Worm (Caenorhabditis elegans) whole organism, L4 larva: ENCODE data around the gene vrk-1.

Source experiments
- D1046.2 ChIP-seq: fragments of 200-800 bp; sonication (Bioruptor generic); IDR thresholded peaks from 2 replicates; pipeline ENCODE4 v1.3.6; 2022; ENCODE audit warnings: missing genetic modification characterization, missing compliant biosample characterization
- F49E8.2 ChIP-seq: sonication (generic microtip); optimal IDR thresholded peaks from 2 replicates; lab custom pipeline; 2016; ENCODE audit warnings: missing compliant biosample characterization, mild to moderate bottlenecking, missing genetic modification characterization, borderline replicate concordance
- T20F7.1 ChIP-seq: fragments of 200-800 bp; sonication (Bioruptor generic); optimal IDR thresholded peaks from 2 replicates; lab custom pipeline; 2018; ENCODE audit warnings: mild to moderate bottlenecking, missing genetic modification characterization, missing compliant biosample characterization
- Y105C5A.15 ChIP-seq: fragments of 200-800 bp; sonication (Bioruptor generic); IDR thresholded peaks from 2 replicates; pipeline ENCODE4 v1.3.6; 2022; ENCODE audit warnings: missing genetic modification characterization, missing compliant biosample characterization
- Y5F2A.4 ChIP-seq: fragments of 200-800 bp; sonication (Bioruptor generic); optimal IDR thresholded peaks from 2 replicates; lab custom pipeline; 2018; ENCODE audit warnings: mild to moderate bottlenecking, missing genetic modification characterization, missing compliant biosample characterization
- aha-1 ChIP-seq: fragments of 150-350 bp; peaks from one replicate; lab custom pipeline; 2014; ENCODE audit warnings: missing biosample characterization, missing genetic modification characterization
- ama-1 ChIP-seq: fragments of 150-350 bp; optimal IDR thresholded peaks from 2 replicates; lab custom pipeline; 2014; ENCODE audit warnings: inconsistent platforms, mixed read lengths
- arid-1 ChIP-seq: fragments of 200-800 bp; sonication (Bioruptor generic); conservative IDR thresholded peaks from 2 replicates; pipeline ENCODE4 v1.3.6; 2022; ENCODE audit warnings: missing genetic modification reagents, missing genetic modification characterization, missing compliant biosample characterization
- ceh-82 ChIP-seq: sonication (generic microtip); optimal IDR thresholded peaks from 2 replicates; lab custom pipeline; 2017; ENCODE audit warnings: missing biosample characterization, missing genetic modification characterization
- daf-16 ChIP-seq, 3 experiments: sonication (generic microtip); optimal IDR thresholded peaks; 2 replicates each; lab custom pipeline; 2016 to 2017; ENCODE audit warnings: missing genetic modification characterization in 3 of 3, missing genetic modification reagents in 3 of 3, mild to moderate bottlenecking in 2 of 3, missing compliant biosample characterization in 2 of 3, missing biosample characterization in 1 of 3, moderate library complexity in 1 of 3
- dmd-9 ChIP-seq: fragments of 200-800 bp; sonication (Bioruptor generic); IDR thresholded peaks from 2 replicates; pipeline ENCODE4 v1.3.6; 2022; ENCODE audit warnings: missing genetic modification reagents, missing genetic modification characterization, missing compliant biosample characterization
- dve-1 ChIP-seq: sonication (generic microtip); optimal IDR thresholded peaks from 2 replicates; lab custom pipeline; 2017; ENCODE audit warnings: antibody characterized with exemption, mild to moderate bottlenecking, missing genetic modification characterization, missing compliant biosample characterization; ENCODE audit not compliant: insufficient read depth
- egl-27 ChIP-seq: sonication (generic microtip); optimal IDR thresholded peaks from 3 replicates; lab custom pipeline; 2017; ENCODE audit warnings: missing biosample characterization, missing genetic modification reagents, missing genetic modification characterization
- fos-1 ChIP-seq: fragments of 150-350 bp; optimal IDR thresholded peaks from 2 replicates; lab custom pipeline; 2014; ENCODE audit warnings: missing biosample characterization, missing genetic modification characterization
- hif-1 ChIP-seq, 2 experiments: sonication (generic microtip); optimal IDR thresholded peaks; 2 replicates each; lab custom pipeline; 2016 to 2017; ENCODE audit warnings: missing compliant biosample characterization in 2 of 2, missing genetic modification characterization in 2 of 2, missing genetic modification reagents in 2 of 2, missing genotype in 2 of 2, mild to moderate bottlenecking in 1 of 2
- hlh-11 ChIP-seq: fragments of 200-800 bp; sonication (Bioruptor generic); optimal IDR thresholded peaks from 2 replicates; lab custom pipeline; 2018; ENCODE audit warnings: mild to moderate bottlenecking, missing genetic modification characterization, missing compliant biosample characterization
- hlh-30 ChIP-seq: sonication (generic microtip); optimal IDR thresholded peaks from 2 replicates; lab custom pipeline; 2017; ENCODE audit warnings: antibody characterized with exemption, mild to moderate bottlenecking, missing genetic modification characterization, missing compliant biosample characterization; ENCODE audit not compliant: insufficient read depth
- lin-15B ChIP-seq: fragments of 150-350 bp; sonication (generic microtip); optimal IDR thresholded peaks from 3 replicates; lab custom pipeline; 2014; ENCODE audit warnings: missing biosample characterization, missing genetic modification characterization
- lir-3 ChIP-seq: sonication (generic microtip); optimal IDR thresholded peaks from 2 replicates; lab custom pipeline; 2016; ENCODE audit warnings: mild to moderate bottlenecking, missing genetic modification characterization, missing compliant biosample characterization
- mep-1 ChIP-seq: fragments of 150-350 bp; sonication (generic microtip); optimal IDR thresholded peaks from 3 replicates; lab custom pipeline; 2014; ENCODE audit warnings: missing biosample characterization, missing genetic modification characterization
- nhr-10 ChIP-seq: fragments of 150-350 bp; optimal IDR thresholded peaks from 2 replicates; lab custom pipeline; 2014; ENCODE audit warnings: missing biosample characterization, missing genetic modification characterization
- nhr-11 ChIP-seq: fragments of 150-350 bp; optimal IDR thresholded peaks from 2 replicates; lab custom pipeline; 2014; ENCODE audit warnings: missing biosample characterization, missing genetic modification characterization
- nhr-111 ChIP-seq: fragments of 200-800 bp; sonication (Bioruptor generic); optimal IDR thresholded peaks from 2 replicates; lab custom pipeline; 2018; ENCODE audit warnings: mild to moderate bottlenecking, missing genetic modification characterization, missing compliant biosample characterization
- nhr-28 ChIP-seq: fragments of 150-350 bp; optimal IDR thresholded peaks from 2 replicates; lab custom pipeline; 2014; ENCODE audit warnings: missing biosample characterization, missing genetic modification characterization
- nhr-6 ChIP-seq: fragments of 150-350 bp; optimal IDR thresholded peaks from 2 replicates; lab custom pipeline; 2014; ENCODE audit warnings: missing biosample characterization, missing genetic modification characterization
- pha-4 ChIP-seq, 2 experiments: fragments of 150-350 bp in 1 of 2; fragments of 200-800 bp in 1 of 2; sonication (Bioruptor generic) in 1 of 2; IDR thresholded peaks in 1 of 2; optimal IDR thresholded peaks in 1 of 2; 2 replicates each; pipeline versions ENCODE4 v1.3.6 to Lab custom; 2014 to 2022; ENCODE audit warnings: missing genetic modification characterization in 2 of 2, missing genetic modification reagents in 2 of 2, missing biosample characterization in 1 of 2, missing compliant biosample characterization in 1 of 2
- pqm-1 ChIP-seq: sonication (generic microtip); optimal IDR thresholded peaks from 2 replicates; lab custom pipeline; 2017; ENCODE audit warnings: missing biosample characterization, missing genetic modification characterization
- saeg-2 ChIP-seq: fragments of 200-800 bp; sonication (Bioruptor generic); IDR thresholded peaks from 2 replicates; pipeline ENCODE4 v1.3.6; 2022; ENCODE audit warnings: missing genetic modification reagents, missing genetic modification characterization, missing compliant biosample characterization
- set-16 ChIP-seq: fragments of 200-800 bp; sonication (Bioruptor generic); IDR thresholded peaks from 2 replicates; pipeline ENCODE4 v1.3.6; 2022; ENCODE audit warnings: missing genetic modification reagents, missing genetic modification characterization, missing compliant biosample characterization
- skn-1 ChIP-seq: fragments of 150-350 bp; optimal IDR thresholded peaks from 2 replicates; lab custom pipeline; 2014; ENCODE audit warnings: missing biosample characterization, missing genetic modification characterization
- spr-3 ChIP-seq: fragments of 200-800 bp; sonication (Bioruptor generic); optimal IDR thresholded peaks from 2 replicates; lab custom pipeline; 2018; ENCODE audit warnings: mild to moderate bottlenecking, missing genetic modification characterization, missing compliant biosample characterization
- tag-97 ChIP-seq: fragments of 200-800 bp; sonication (Bioruptor generic); IDR thresholded peaks from 2 replicates; pipeline ENCODE4 v1.3.6; 2022; ENCODE audit warnings: missing genetic modification characterization, missing compliant biosample characterization
- unc-130 ChIP-seq: sonication (generic microtip); optimal IDR thresholded peaks from 2 replicates; lab custom pipeline; 2016; ENCODE audit warnings: missing genetic modification reagents, missing genetic modification characterization, missing compliant biosample characterization
- unc-62 ChIP-seq, 3 experiments: fragments of 150-350 bp in 1 of 3; sonication (generic microtip); optimal IDR thresholded peaks in 2 of 3; peaks in 1 of 3; 1 replicate in 1 of 3; 2 replicates in 2 of 3; lab custom pipeline; 2014 to 2017; ENCODE audit warnings: missing biosample characterization in 3 of 3, missing genetic modification characterization in 3 of 3, missing genetic modification reagents in 3 of 3, missing genotype in 1 of 3
- vab-7 ChIP-seq: fragments of 200-800 bp; sonication (Bioruptor generic); IDR thresholded peaks from 2 replicates; pipeline ENCODE4 v1.3.6; 2022; ENCODE audit warnings: missing genetic modification reagents, missing genetic modification characterization, missing compliant biosample characterization
- zfp-3 ChIP-seq: fragments of 200-800 bp; sonication (Bioruptor generic); conservative IDR thresholded peaks from 2 replicates; pipeline ENCODE4 v1.3.6; 2022; ENCODE audit warnings: missing genetic modification reagents, missing genetic modification characterization, missing compliant biosample characterization
- zip-11 ChIP-seq: fragments of 200-800 bp; sonication (Bioruptor generic); IDR thresholded peaks from 2 replicates; pipeline ENCODE4 v1.3.6; 2022; ENCODE audit warnings: missing genetic modification characterization, missing compliant biosample characterization
- ztf-11 ChIP-seq: fragments of 150-350 bp; optimal IDR thresholded peaks from 2 replicates; lab custom pipeline; 2014; ENCODE audit warnings: missing biosample characterization, missing genetic modification characterization
- ztf-7 ChIP-seq: fragments of 150-350 bp; optimal IDR thresholded peaks from 2 replicates; lab custom pipeline; 2014; ENCODE audit warnings: missing biosample characterization, missing genetic modification characterization

Gene vrk-1

ce11 chrII:5899080-5899479, 22.7 kb upstream of the vrk-1 start:
- TF ChIP-seq dve-1 (tag; lab: Kevin White, UChicago) (peak; percentile 15), spr-3 (GFP tag; lab: Kevin White, UChicago) (no peak), tag-97 (GFP tag; lab: Robert Waterston, UW) (no peak), arid-1 (GFP tag; lab: Robert Waterston, UW) (no peak), set-16 (peak; percentile 37; the same call in 1 of the 2 replicates), lin-15B (tag; lab: Kevin White, UChicago) (no peak), ama-1 (lab: Kevin White, UChicago) (no peak), pha-4 (GFP tag; IDR thresholded peaks at IDR 0.05; lab: Robert Waterston, UW) (no peak), pha-4 (tag; optimal IDR thresholded peaks at IDR 0.05; lab: Kevin White, UChicago) (peak; percentile 32), nhr-11 (tag; lab: Kevin White, UChicago) (no peak), nhr-28 (tag; lab: Kevin White, UChicago) (peak; percentile 28), nhr-10 (no peak), fos-1 (no peak), hlh-30 (tag; lab: Kevin White, UChicago) (peak; percentile 3), saeg-2 (GFP tag; lab: Robert Waterston, UW) (no peak), unc-62 (GFP tag; optimal IDR thresholded peaks at IDR 0.05 in 1 of 2; lab: Kevin White, UChicago) (peak in 1 of 2 experiments; percentile 3), unc-62 (tag; optimal IDR thresholded peaks at IDR 0.05; lab: Kevin White, UChicago) (no peak), dmd-9 (GFP tag; lab: Robert Waterston, UW) (no peak), aha-1 (tag; lab: Kevin White, UChicago) (peak; percentile 64), hlh-11 (tag; lab: Kevin White, UChicago) (peak; percentile 67), ceh-82 (tag; lab: Kevin White, UChicago) (no peak), zip-11 (no peak), hif-1 (tag; optimal IDR thresholded peaks at IDR 0.05; lab: Kevin White, UChicago) (no peak), Y5F2A.4 (no peak)

ce11 chrII:5899865-5900486, 21.8 kb upstream of the vrk-1 start:
- TF ChIP-seq skn-1 (tag; lab: Kevin White, UChicago) (no peak), T20F7.1 (GFP tag; lab: Kevin White, UChicago) (no peak), daf-16 (GFP tag; optimal IDR thresholded peaks at IDR 0.05; lab: Kevin White, UChicago) (no peak), daf-16 (tag; optimal IDR thresholded peaks at IDR 0.05; lab: Kevin White, UChicago) (peak; percentile 29), pqm-1 (tag; lab: Kevin White, UChicago) (peak; percentile 30), aha-1 (tag; lab: Kevin White, UChicago) (peak; percentile 97), egl-27 (tag; lab: Kevin White, UChicago) (no peak), vab-7 (GFP tag; lab: Robert Waterston, UW) (no peak), Y105C5A.15 (GFP tag; lab: Robert Waterston, UW) (no peak), F49E8.2 (no peak), ztf-11 (no peak), zfp-3 (GFP tag; lab: Robert Waterston, UW) (no peak), Y5F2A.4 (no peak), mep-1 (tag; lab: Kevin White, UChicago) (no peak), saeg-2 (GFP tag; lab: Robert Waterston, UW) (no peak), D1046.2 (no peak), nhr-6 (tag; lab: Kevin White, UChicago) (no peak), hlh-11 (tag; lab: Kevin White, UChicago) (peak; percentile 25), lir-3 (tag; lab: Kevin White, UChicago) (no peak), nhr-111 (GFP tag; lab: Kevin White, UChicago) (no peak), nhr-28 (tag; lab: Kevin White, UChicago) (peak; percentile 67), unc-130 (GFP tag; lab: Kevin White, UChicago) (no peak), pha-4 (GFP tag; IDR thresholded peaks at IDR 0.05; lab: Robert Waterston, UW) (no peak), pha-4 (tag; optimal IDR thresholded peaks at IDR 0.05; lab: Kevin White, UChicago) (no peak), ztf-7 (tag; lab: Kevin White, UChicago) (no peak), unc-62 (GFP tag; optimal IDR thresholded peaks at IDR 0.05 in 1 of 2; lab: Kevin White, UChicago) (no peak), unc-62 (tag; optimal IDR thresholded peaks at IDR 0.05; lab: Kevin White, UChicago) (no peak)
